Worm (Caenorhabditis elegans): Measurements from ENCODE around the gene xpo-3.
A peak's percentile ranks its signal among the peaks of the same experiment; 100 is the strongest.
"Not testable (repeated sequence)": the region's sequence is repeated elsewhere in the genome, so short reads cannot be mapped to it uniquely, and the experiment has no call there.

- peak; percentile 87 for TF ChIP-seq ztf-23 (GFP tag; IDR thresholded peaks at IDR 0.05)
- not testable (repeated sequence) for TF ChIP-seq ztf-29 (GFP tag; IDR thresholded peaks at IDR 0.05); med-1 (GFP tag; optimal IDR thresholded peaks at IDR 0.05; ENCODE audit: insufficient read depth); ref-1 (GFP tag; conservative IDR thresholded peaks at IDR 0.05)
- peak; percentile 47; the same call in 1 of the 2 replicates for TF ChIP-seq T22C8.4 (GFP tag; IDR thresholded peaks at IDR 0.05)
Observed at ce11 chrIV:7946899-7947499, 23.2 kb upstream of the xpo-3 start, which contains the start of gene F20D12.12.

Data from whole organism, midembryonic.